Worm (Caenorhabditis elegans) whole organism, young adult: ENCODE data around the gene tbc-14.

Experiments used
- B0336.3 ChIP-seq: fragments of 200-800 bp; sonication (Bioruptor generic); IDR thresholded peaks from 2 replicates; pipeline ENCODE4 v1.3.6; 2022; ENCODE audit warnings: missing genetic modification characterization, missing compliant biosample characterization
- F33H1.4 ChIP-seq: fragments of 200-800 bp; sonication (Bioruptor generic); IDR thresholded peaks from 2 replicates; pipeline ENCODE4 v1.3.6; 2022; ENCODE audit warnings: missing genetic modification reagents, missing genetic modification characterization, missing compliant biosample characterization
- F52B5.7 ChIP-seq: sonication (generic microtip); optimal IDR thresholded peaks from 2 replicates; lab custom pipeline; 2016; ENCODE audit warnings: mild to moderate bottlenecking, missing genetic modification characterization, missing compliant biosample characterization
- T26A5.8 ChIP-seq: sonication (generic microtip); optimal IDR thresholded peaks from 2 replicates; lab custom pipeline; 2016; ENCODE audit warnings: missing genetic modification characterization, missing compliant biosample characterization
- Y53F4B.3 ChIP-seq: fragments of 200-800 bp; sonication (Bioruptor generic); IDR thresholded peaks from 2 replicates; pipeline ENCODE4 v1.3.6; 2022; ENCODE audit warnings: missing genetic modification reagents, missing genetic modification characterization, missing compliant biosample characterization
- dpl-1 ChIP-seq: fragments of 150-350 bp; optimal IDR thresholded peaks from 2 replicates; lab custom pipeline; 2014; ENCODE audit warnings: missing biosample characterization, missing genetic modification reagents, missing genetic modification characterization
- fkh-3 ChIP-seq: sonication (generic microtip); optimal IDR thresholded peaks from 2 replicates; lab custom pipeline; 2016; ENCODE audit warnings: mild to moderate bottlenecking, missing genetic modification characterization, missing compliant biosample characterization
- him-1 ChIP-seq: sonication (generic microtip); optimal IDR thresholded peaks from 2 replicates; lab custom pipeline; 2016; ENCODE audit warnings: missing genotype, missing genetic modification reagents, missing genetic modification characterization, missing compliant biosample characterization
- lsl-1 ChIP-seq: fragments of 200-800 bp; sonication (Bioruptor generic); optimal IDR thresholded peaks from 2 replicates; lab custom pipeline; 2018; ENCODE audit warnings: mild to moderate bottlenecking, missing genetic modification characterization, moderate library complexity, missing compliant biosample characterization
- mxl-1 ChIP-seq: sonication (generic microtip); optimal IDR thresholded peaks from 2 replicates; lab custom pipeline; 2016; ENCODE audit warnings: missing genetic modification characterization, missing compliant biosample characterization
- pha-4 ChIP-seq: fragments of 150-350 bp; sonication (generic microtip); optimal IDR thresholded peaks from 2 replicates; lab custom pipeline; 2014; ENCODE audit warnings: missing biosample characterization, missing genetic modification reagents, missing genetic modification characterization
- snpc-3.4 ChIP-seq: sonication (generic microtip); optimal IDR thresholded peaks from 2 replicates; lab custom pipeline; 2017; ENCODE audit warnings: missing genetic modification characterization, mild to moderate bottlenecking, missing compliant biosample characterization, antibody characterized with exemption, moderate library complexity, missing genotype, missing genetic modification reagents
- unc-62 ChIP-seq: fragments of 150-350 bp; optimal IDR thresholded peaks from 2 replicates; lab custom pipeline; 2014; ENCODE audit warnings: missing biosample characterization, missing genetic modification reagents, missing genetic modification characterization
- ztf-6 ChIP-seq: fragments of 200-800 bp; sonication (Bioruptor generic); IDR thresholded peaks from 2 replicates; pipeline ENCODE4 v1.3.6; 2022; ENCODE audit warnings: missing genetic modification reagents, missing genetic modification characterization, missing compliant biosample characterization

DNA sequence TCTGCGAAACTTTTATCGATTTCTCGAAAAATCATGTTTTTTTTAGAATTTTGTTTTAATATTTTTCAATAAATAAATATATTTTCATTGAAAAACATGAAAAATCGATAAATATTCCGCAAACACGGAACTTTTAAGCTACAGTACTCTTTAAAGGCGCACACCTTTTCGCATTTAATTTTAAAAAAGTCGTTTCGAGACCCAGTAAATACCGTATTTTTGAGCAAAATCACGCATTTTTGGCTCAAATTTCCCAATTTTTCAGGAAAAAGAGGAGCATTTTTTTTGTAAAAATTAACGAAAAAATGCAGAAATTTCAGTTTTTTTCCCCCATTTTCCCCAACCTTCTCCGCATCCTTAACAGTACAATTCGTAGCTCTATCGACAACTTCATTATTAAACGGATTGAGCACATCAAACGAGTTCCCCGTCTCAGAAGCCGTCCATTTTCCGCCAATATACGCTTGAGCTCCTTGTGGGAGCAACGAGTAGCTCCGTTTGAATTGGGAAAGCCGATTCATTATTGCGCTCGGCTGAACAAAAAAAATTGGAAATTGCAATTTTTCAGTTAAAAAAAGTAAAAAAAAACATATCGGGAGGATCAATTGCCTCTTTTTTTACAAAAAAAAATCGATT, 44.0 kb upstream of the tbc-14 start, which contains the start of gene alh-7:
- TF ChIP-seq lsl-1 (GFP tag; lab: Kevin White, UChicago): peak; percentile 82
- TF ChIP-seq T26A5.8: no peak
- no peak for TF ChIP-seq Y53F4B.3 (GFP tag; lab: Robert Waterston, UW)
- no peak for TF ChIP-seq mxl-1 (tag; lab: Kevin White, UChicago)
- TF ChIP-seq snpc-3.4 (tag; lab: Kevin White, UChicago): no peak
- TF ChIP-seq B0336.3 (GFP tag; lab: Robert Waterston, UW): peak; percentile 44; the same call in 1 of the 2 replicates
- TF ChIP-seq dpl-1 (GFP tag; lab: Kevin White, UChicago): no peak
- no peak for TF ChIP-seq ztf-6 (GFP tag; lab: Robert Waterston, UW)
- TF ChIP-seq him-1 (tag; lab: Kevin White, UChicago): no peak
- TF ChIP-seq unc-62 (GFP tag; lab: Kevin White, UChicago): no peak
- no peak for TF ChIP-seq F52B5.7 (tag; lab: Kevin White, UChicago)
- TF ChIP-seq fkh-3 (tag; lab: Kevin White, UChicago): no peak
- peak; percentile 62 for TF ChIP-seq F33H1.4 (GFP tag; lab: Robert Waterston, UW)
- no peak for TF ChIP-seq pha-4 (tag; lab: Kevin White, UChicago)
